Worm (Caenorhabditis elegans): Measurements from ENCODE around the gene copb-1.

DNA sequence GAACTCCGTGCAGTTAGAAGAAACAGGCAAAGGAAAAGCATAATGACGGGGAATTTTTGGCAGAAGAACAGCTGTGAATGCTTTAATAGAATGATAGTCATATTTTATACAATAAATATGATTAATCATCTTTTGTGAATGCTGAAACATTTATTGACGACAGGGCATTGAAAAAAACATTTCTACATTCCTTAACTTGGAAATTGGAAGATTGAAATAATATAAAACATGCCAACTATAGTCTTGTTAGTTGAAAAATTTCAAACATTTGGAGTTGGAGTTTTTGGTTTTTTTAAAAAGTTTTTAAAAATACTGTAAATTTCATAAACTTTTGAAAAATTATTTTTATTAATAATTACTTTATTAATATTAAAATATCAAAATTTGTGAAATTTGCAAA is 18.3 kb downstream of the copb-1 start, which contains the start of gene Y25C1A.14:
- no peak for TF ChIP-seq cebp-2 (GFP tag; IDR thresholded peaks at IDR 0.05)
- no peak for TF ChIP-seq pha-4 (tag; optimal IDR thresholded peaks at IDR 0.05)
- no peak for TF ChIP-seq nhr-90 (tag; optimal IDR thresholded peaks at IDR 0.05)
- TF ChIP-seq F39B2.1 (GFP tag; IDR thresholded peaks at IDR 0.05) = no peak
- no peak for TF ChIP-seq tbx-9 (tag; optimal IDR thresholded peaks at IDR 0.05; ENCODE audit: borderline replicate concordance)

Measured in whole organism, young adult.